Worm (Caenorhabditis elegans) whole organism, young adult: Measurements from ENCODE around the gene igcm-1.

Experiments used
- B0261.1 ChIP-seq: sonication (generic microtip); optimal IDR thresholded peaks from 2 replicates; lab custom pipeline; 2016; ENCODE audit warnings: mild to moderate bottlenecking, missing genetic modification characterization, moderate library complexity, missing compliant biosample characterization
- C17E4.6 ChIP-seq: fragments of 200-800 bp; sonication (Bioruptor generic); IDR thresholded peaks from 2 replicates; pipeline ENCODE4 v1.3.6; 2022; ENCODE audit warnings: missing genetic modification reagents, missing genetic modification characterization, missing compliant biosample characterization
- Y53F4B.3 ChIP-seq: fragments of 200-800 bp; sonication (Bioruptor generic); IDR thresholded peaks from 2 replicates; pipeline ENCODE4 v1.3.6; 2022; ENCODE audit warnings: missing genetic modification reagents, missing genetic modification characterization, missing compliant biosample characterization
- Y53G8AR.9 ChIP-seq: fragments of 200-800 bp; sonication (Bioruptor generic); conservative IDR thresholded peaks from 2 replicates; pipeline ENCODE4 v1.3.6; 2022; ENCODE audit warnings: missing genetic modification reagents, missing genetic modification characterization, missing compliant biosample characterization
- Y56A3A.18 ChIP-seq: fragments of 200-800 bp; sonication (Bioruptor generic); IDR thresholded peaks from 2 replicates; pipeline ENCODE4 v1.3.6; 2022; ENCODE audit warnings: missing genetic modification reagents, missing genetic modification characterization, missing compliant biosample characterization
- Y95B8A.8 ChIP-seq: fragments of 200-800 bp; sonication (Bioruptor generic); IDR thresholded peaks from 2 replicates; pipeline ENCODE4 v1.3.6; 2022; ENCODE audit warnings: missing genetic modification reagents, missing genetic modification characterization, missing compliant biosample characterization
- ZK185.1 ChIP-seq: sonication (generic microtip); optimal IDR thresholded peaks from 2 replicates; lab custom pipeline; 2016; ENCODE audit warnings: mild to moderate bottlenecking, missing genetic modification characterization, missing compliant biosample characterization; ENCODE audit not compliant: poor library complexity, severe bottlenecking
- akir-1 ChIP-seq: fragments of 200-800 bp; sonication (Bioruptor generic); optimal IDR thresholded peaks from 2 replicates; lab custom pipeline; 2018; ENCODE audit warnings: mild to moderate bottlenecking, missing genetic modification characterization, moderate library complexity, missing compliant biosample characterization
- ama-1 ChIP-seq, 3 experiments: fragments of 150-350 bp in 1 of 3; sonication (generic microtip) in 2 of 3; optimal IDR thresholded peaks; 2 replicates each; lab custom pipeline; 2014 to 2018; ENCODE audit warnings: missing biosample characterization in 2 of 3, missing genetic modification characterization in 2 of 3, missing genetic modification reagents in 2 of 3
- atf-7 ChIP-seq: sonication (generic microtip); optimal IDR thresholded peaks from 2 replicates; lab custom pipeline; 2017; ENCODE audit warnings: mild to moderate bottlenecking, missing genetic modification characterization, missing compliant biosample characterization
- bed-1 ChIP-seq: fragments of 200-800 bp; sonication (Bioruptor generic); IDR thresholded peaks from 2 replicates; pipeline ENCODE4 v1.3.6; 2022; ENCODE audit warnings: missing genetic modification reagents, missing genetic modification characterization, missing compliant biosample characterization
- bed-2 ChIP-seq: fragments of 200-800 bp; sonication (Bioruptor generic); IDR thresholded peaks from 2 replicates; pipeline ENCODE4 v1.3.6; 2022; ENCODE audit warnings: missing genetic modification reagents, missing genetic modification characterization, missing compliant biosample characterization
- ccch-3 ChIP-seq: fragments of 200-800 bp; sonication (Bioruptor generic); optimal IDR thresholded peaks from 2 replicates; lab custom pipeline; 2018; ENCODE audit warnings: mild to moderate bottlenecking, missing genetic modification characterization, missing compliant biosample characterization
- ceh-100 ChIP-seq: fragments of 200-800 bp; sonication (Bioruptor generic); IDR thresholded peaks from 2 replicates; pipeline ENCODE4 v1.3.6; 2022; ENCODE audit warnings: missing genetic modification reagents, missing genetic modification characterization, missing compliant biosample characterization
- ceh-27 ChIP-seq: fragments of 200-800 bp; sonication (Bioruptor generic); optimal IDR thresholded peaks from 2 replicates; lab custom pipeline; 2018; ENCODE audit warnings: mild to moderate bottlenecking, missing genetic modification characterization, moderate library complexity, missing compliant biosample characterization
- ceh-40 ChIP-seq: fragments of 200-800 bp; sonication (Bioruptor generic); IDR thresholded peaks from 2 replicates; pipeline ENCODE4 v1.3.6; 2022; ENCODE audit warnings: missing genetic modification characterization, missing compliant biosample characterization
- die-1 ChIP-seq: sonication (generic microtip); optimal IDR thresholded peaks from 2 replicates; lab custom pipeline; 2016; ENCODE audit warnings: missing genotype, mild to moderate bottlenecking, missing genetic modification characterization, missing compliant biosample characterization
- egl-44 ChIP-seq: fragments of 200-800 bp; sonication (Bioruptor generic); IDR thresholded peaks from 2 replicates; pipeline ENCODE4 v1.3.6; 2022; ENCODE audit warnings: missing genetic modification reagents, missing genetic modification characterization, missing compliant biosample characterization
- egrh-3 ChIP-seq: fragments of 200-800 bp; sonication (Bioruptor generic); IDR thresholded peaks from 2 replicates; pipeline ENCODE4 v1.3.6; 2022; ENCODE audit warnings: missing genetic modification reagents, missing genetic modification characterization, missing compliant biosample characterization
- him-1 ChIP-seq: sonication (generic microtip); optimal IDR thresholded peaks from 2 replicates; lab custom pipeline; 2016; ENCODE audit warnings: missing genotype, missing genetic modification reagents, missing genetic modification characterization, missing compliant biosample characterization
- hlh-12 ChIP-seq: sonication (generic microtip); optimal IDR thresholded peaks from 2 replicates; lab custom pipeline; 2016; ENCODE audit warnings: missing genetic modification characterization, missing compliant biosample characterization
- hmg-1.2 ChIP-seq: fragments of 200-800 bp; sonication (Bioruptor generic); IDR thresholded peaks from 2 replicates; pipeline ENCODE4 v1.3.6; 2022; ENCODE audit warnings: missing genetic modification reagents, missing genetic modification characterization, missing compliant biosample characterization
- hmg-20 ChIP-seq: fragments of 200-800 bp; sonication (Bioruptor generic); IDR thresholded peaks from 2 replicates; pipeline ENCODE4 v1.3.6; 2022; ENCODE audit warnings: missing genetic modification reagents, missing genetic modification characterization, missing compliant biosample characterization
- lag-1 ChIP-seq: fragments of 200-800 bp; sonication (Bioruptor generic); IDR thresholded peaks from 2 replicates; pipeline ENCODE4 v1.3.6; 2022; ENCODE audit warnings: missing genetic modification reagents, missing genetic modification characterization, missing compliant biosample characterization
- let-526 ChIP-seq: fragments of 200-800 bp; sonication (Bioruptor generic); IDR thresholded peaks from 2 replicates; pipeline ENCODE4 v1.3.6; 2022; ENCODE audit warnings: missing genetic modification reagents, missing genetic modification characterization, missing compliant biosample characterization
- let-607 ChIP-seq, 2 experiments: fragments of 200-800 bp in 1 of 2; sonication (Bioruptor generic) in 1 of 2; sonication (generic microtip) in 1 of 2; optimal IDR thresholded peaks; 2 replicates each; lab custom pipeline; 2016 to 2018; ENCODE audit warnings: mild to moderate bottlenecking in 2 of 2, missing compliant biosample characterization in 2 of 2, missing genetic modification characterization in 2 of 2, moderate library complexity in 2 of 2, missing genotype in 1 of 2
- lin-40 ChIP-seq: sonication (generic microtip); optimal IDR thresholded peaks from 2 replicates; lab custom pipeline; 2016; ENCODE audit warnings: missing genetic modification characterization, mild to moderate bottlenecking, missing compliant biosample characterization, missing genotype, missing genetic modification reagents
- lir-1 ChIP-seq: fragments of 200-800 bp; sonication (Bioruptor generic); conservative IDR thresholded peaks from 2 replicates; pipeline ENCODE4 v1.3.6; 2022; ENCODE audit warnings: missing genetic modification reagents, missing genetic modification characterization, missing compliant biosample characterization
- madf-8 ChIP-seq: fragments of 200-800 bp; sonication (Bioruptor generic); conservative IDR thresholded peaks from 2 replicates; pipeline ENCODE4 v1.3.6; 2022; ENCODE audit warnings: missing genetic modification reagents, missing genetic modification characterization, missing compliant biosample characterization
- mcd-1 ChIP-seq: fragments of 200-800 bp; sonication (Bioruptor generic); IDR thresholded peaks from 2 replicates; pipeline ENCODE4 v1.3.6; 2022; ENCODE audit warnings: missing genetic modification reagents, missing genetic modification characterization, missing compliant biosample characterization
- mel-28 ChIP-seq: sonication (generic microtip); optimal IDR thresholded peaks from 2 replicates; lab custom pipeline; 2016; ENCODE audit warnings: borderline replicate concordance, mild to moderate bottlenecking, missing genetic modification characterization, missing compliant biosample characterization
- nfya-2 ChIP-seq: fragments of 200-800 bp; sonication (Bioruptor generic); IDR thresholded peaks from 2 replicates; pipeline ENCODE4 v1.3.6; 2022; ENCODE audit warnings: missing genetic modification reagents, missing genetic modification characterization, missing compliant biosample characterization
- nfyb-1 ChIP-seq: fragments of 200-800 bp; sonication (Bioruptor generic); IDR thresholded peaks from 2 replicates; pipeline ENCODE4 v1.3.6; 2022; ENCODE audit warnings: missing genetic modification reagents, missing genetic modification characterization, missing compliant biosample characterization
- nhr-80 ChIP-seq: sonication (generic microtip); optimal IDR thresholded peaks from 2 replicates; lab custom pipeline; 2016; ENCODE audit warnings: missing genetic modification characterization, missing compliant biosample characterization
- pha-4 ChIP-seq: fragments of 150-350 bp; sonication (generic microtip); optimal IDR thresholded peaks from 2 replicates; lab custom pipeline; 2014; ENCODE audit warnings: missing biosample characterization, missing genetic modification reagents, missing genetic modification characterization
- rcor-1 ChIP-seq: fragments of 200-800 bp; sonication (Bioruptor generic); IDR thresholded peaks from 2 replicates; pipeline ENCODE4 v1.3.6; 2022; ENCODE audit warnings: missing genetic modification reagents, missing genetic modification characterization, missing compliant biosample characterization
- rec-8 ChIP-seq, 2 experiments: sonication (generic microtip); optimal IDR thresholded peaks; 2 replicates each; lab custom pipeline; 2016; ENCODE audit warnings: mild to moderate bottlenecking in 2 of 2, missing genetic modification characterization in 2 of 2, missing genetic modification reagents in 2 of 2, missing genotype in 2 of 2, missing biosample characterization in 1 of 2, missing compliant biosample characterization in 1 of 2, moderate library complexity in 1 of 2
- repo-1 ChIP-seq: sonication (generic microtip); optimal IDR thresholded peaks from 2 replicates; lab custom pipeline; 2017; ENCODE audit warnings: mild to moderate bottlenecking, missing genetic modification characterization, missing compliant biosample characterization
- sdz-38 ChIP-seq: sonication (generic microtip); optimal IDR thresholded peaks from 2 replicates; lab custom pipeline; 2016; ENCODE audit warnings: missing genotype, missing genetic modification characterization, missing compliant biosample characterization
- sea-2 ChIP-seq: fragments of 200-800 bp; sonication (Bioruptor generic); IDR thresholded peaks from 2 replicates; pipeline ENCODE4 v1.3.6; 2022; ENCODE audit warnings: missing genetic modification characterization, missing compliant biosample characterization
- snpc-1.3 ChIP-seq: sonication (generic microtip); optimal IDR thresholded peaks from 2 replicates; lab custom pipeline; 2017; ENCODE audit warnings: missing genetic modification characterization, mild to moderate bottlenecking, missing compliant biosample characterization, antibody characterized with exemption, moderate library complexity, missing genotype, missing genetic modification reagents; ENCODE audit not compliant: insufficient read depth
- snpc-3.4 ChIP-seq: sonication (generic microtip); optimal IDR thresholded peaks from 2 replicates; lab custom pipeline; 2017; ENCODE audit warnings: missing genetic modification characterization, mild to moderate bottlenecking, missing compliant biosample characterization, antibody characterized with exemption, moderate library complexity, missing genotype, missing genetic modification reagents
- somi-1 ChIP-seq: fragments of 200-800 bp; sonication (Bioruptor generic); optimal IDR thresholded peaks from 2 replicates; lab custom pipeline; 2018; ENCODE audit warnings: mild to moderate bottlenecking, missing genetic modification characterization, missing compliant biosample characterization
- tbp1 ChIP-seq: fragments of 200-800 bp; sonication (Bioruptor generic); optimal IDR thresholded peaks from 2 replicates; lab custom pipeline; 2018; ENCODE audit warnings: mild to moderate bottlenecking, missing genetic modification characterization, missing compliant biosample characterization
- unc-62 ChIP-seq: fragments of 150-350 bp; optimal IDR thresholded peaks from 2 replicates; lab custom pipeline; 2014; ENCODE audit warnings: missing biosample characterization, missing genetic modification reagents, missing genetic modification characterization
- zim-3 ChIP-seq: sonication (generic microtip); optimal IDR thresholded peaks from 2 replicates; lab custom pipeline; 2017; ENCODE audit warnings: mild to moderate bottlenecking, missing genetic modification characterization, moderate library complexity, missing compliant biosample characterization
- ztf-25 ChIP-seq: fragments of 200-800 bp; sonication (Bioruptor generic); IDR thresholded peaks from 2 replicates; pipeline ENCODE4 v1.3.6; 2022; ENCODE audit warnings: missing genetic modification reagents, missing genetic modification characterization, missing compliant biosample characterization

The igcm-1 gene

ce11 chrX:806515-806914 lies 44.8 kb downstream of the igcm-1 start (continued):
- TF ChIP-seq mcd-1 (GFP tag; lab: Robert Waterston, UW) (peak; percentile 92), snpc-1.3 (tag; lab: Kevin White, UChicago) (peak; percentile 77), let-607 (tag; optimal IDR thresholded peaks at IDR 0.05; lab: Kevin White, UChicago) (peak; percentile 83 to 95), rcor-1 (GFP tag; lab: Robert Waterston, UW) (peak; percentile 96), nfyb-1 (GFP tag; lab: Robert Waterston, UW) (peak; percentile 97), Y53F4B.3 (no peak), B0261.1 (tag; lab: Kevin White, UChicago) (peak; percentile 57), nhr-80 (tag; lab: Kevin White, UChicago) (peak; percentile 97), ceh-27 (peak; percentile 98), C17E4.6 (GFP tag; lab: Robert Waterston, UW) (peak; percentile 74; the same call in 1 of the 2 replicates), ama-1 (optimal IDR thresholded peaks at IDR 0.05; lab: Kevin White, UChicago) (no peak), ama-1 (GFP tag; optimal IDR thresholded peaks at IDR 0.05; lab: Kevin White, UChicago) (peak in 1 of 2 experiments; percentile 46), Y95B8A.8 (GFP tag; lab: Robert Waterston, UW) (peak; percentile 74; the same call in 1 of the 2 replicates), somi-1 (GFP tag; lab: Kevin White, UChicago) (peak; percentile 95), rec-8 (tag; optimal IDR thresholded peaks at IDR 0.05; lab: Kevin White, UChicago) (peak in 1 of 2 experiments; percentile 67), hmg-20 (GFP tag; lab: Robert Waterston, UW) (peak; percentile 96), ceh-40 (peak; percentile 26; the same call in 1 of the 2 replicates), ztf-25 (GFP tag; lab: Robert Waterston, UW) (no peak), tbp1 (peak; percentile 79), die-1 (tag; lab: Kevin White, UChicago) (peak; percentile 59), atf-7 (tag; lab: Kevin White, UChicago) (peak; percentile 98), hmg-1.2 (peak; percentile 91), nfya-2 (GFP tag; lab: Robert Waterston, UW) (no peak), lag-1 (GFP tag; lab: Robert Waterston, UW) (peak; percentile 92), madf-8 (GFP tag; lab: Robert Waterston, UW) (no peak), sea-2 (no peak), lin-40 (tag; lab: Kevin White, UChicago) (peak; percentile 100), zim-3 (no peak), sdz-38 (tag; lab: Kevin White, UChicago) (no peak), akir-1 (GFP tag; lab: Kevin White, UChicago) (peak; percentile 81), repo-1 (tag; lab: Kevin White, UChicago) (peak; percentile 98), lir-1 (GFP tag; lab: Robert Waterston, UW) (peak; percentile 89), egrh-3 (GFP tag; lab: Robert Waterston, UW) (peak; percentile 55), bed-2 (peak; percentile 64; the same call in 1 of the 2 replicates), snpc-3.4 (tag; lab: Kevin White, UChicago) (peak; percentile 40), let-526 (peak; percentile 79), ccch-3 (GFP tag; lab: Kevin White, UChicago) (peak; percentile 68), egl-44 (GFP tag; lab: Robert Waterston, UW) (peak; percentile 90), ceh-100 (GFP tag; lab: Robert Waterston, UW) (peak; percentile 80), ZK185.1 (peak; percentile 98), hlh-12 (tag; lab: Kevin White, UChicago) (no peak), unc-62 (GFP tag; lab: Kevin White, UChicago) (peak; percentile 76), pha-4 (tag; lab: Kevin White, UChicago) (peak; percentile 96), Y53G8AR.9 (GFP tag; lab: Robert Waterston, UW) (peak; percentile 97), Y56A3A.18 (GFP tag; lab: Robert Waterston, UW) (peak; percentile 96), mel-28 (tag; lab: Kevin White, UChicago) (peak; percentile 70), bed-1 (GFP tag; lab: Robert Waterston, UW) (0 out of 2 replicates have a peak, but pooled peaks have one; percentile 82), him-1 (tag; lab: Kevin White, UChicago) (no peak)
